Worm (Caenorhabditis elegans) whole organism, L2 larva: ENCODE data around the gene ctsa-3.2.

Source experiments
- C34F6.9 ChIP-seq: fragments of 150-350 bp; optimal IDR thresholded peaks from 2 replicates; lab custom pipeline; 2014; ENCODE audit warnings: missing biosample characterization, missing genetic modification characterization
- F13H6.1 ChIP-seq: sonication (generic microtip); optimal IDR thresholded peaks from 2 replicates; lab custom pipeline; 2016; ENCODE audit warnings: missing genetic modification characterization, missing compliant biosample characterization
- R02D3.7 ChIP-seq: fragments of 150-350 bp; optimal IDR thresholded peaks from 2 replicates; lab custom pipeline; 2014; ENCODE audit warnings: missing biosample characterization, missing genetic modification characterization
- ZK546.5 ChIP-seq: sonication (generic microtip); optimal IDR thresholded peaks from 2 replicates; lab custom pipeline; 2017; ENCODE audit warnings: missing biosample characterization, missing genetic modification characterization
- alr-1 ChIP-seq: fragments of 150-350 bp; optimal IDR thresholded peaks from 2 replicates; lab custom pipeline; 2014; ENCODE audit warnings: missing biosample characterization, missing genetic modification characterization
- aly-2 ChIP-seq: fragments of 150-350 bp; optimal IDR thresholded peaks from 2 replicates; lab custom pipeline; 2014; ENCODE audit warnings: missing biosample characterization, missing genetic modification characterization
- ama-1 ChIP-seq: fragments of 150-350 bp; optimal IDR thresholded peaks from 2 replicates; lab custom pipeline; 2018; ENCODE audit warnings: inconsistent platforms
- ceh-16 ChIP-seq: fragments of 150-350 bp; optimal IDR thresholded peaks from 2 replicates; lab custom pipeline; 2014; ENCODE audit warnings: missing biosample characterization, missing genetic modification characterization
- crh-2 ChIP-seq: sonication (generic microtip); optimal IDR thresholded peaks from 2 replicates; lab custom pipeline; 2017; ENCODE audit warnings: missing biosample characterization, missing genetic modification characterization
- elt-1 ChIP-seq: fragments of 150-350 bp; optimal IDR thresholded peaks from 2 replicates; lab custom pipeline; 2014; ENCODE audit warnings: missing biosample characterization, missing genetic modification characterization
- elt-3 ChIP-seq: sonication (generic microtip); optimal IDR thresholded peaks from 2 replicates; lab custom pipeline; 2017; ENCODE audit warnings: missing biosample characterization, missing genetic modification characterization
- lin-11 ChIP-seq: fragments of 150-350 bp; sonication (generic microtip); optimal IDR thresholded peaks from 2 replicates; lab custom pipeline; 2014; ENCODE audit warnings: missing biosample characterization, missing genetic modification characterization, inconsistent platforms, mixed read lengths
- lin-13 ChIP-seq: fragments of 150-350 bp; optimal IDR thresholded peaks from 2 replicates; lab custom pipeline; 2014; ENCODE audit warnings: missing biosample characterization, missing genetic modification reagents, missing genetic modification characterization
- lin-39 ChIP-seq: fragments of 150-350 bp; optimal IDR thresholded peaks from 2 replicates; lab custom pipeline; 2014; ENCODE audit warnings: missing biosample characterization, missing genetic modification reagents, missing genetic modification characterization
- lsy-2 ChIP-seq, 2 experiments: fragments of 150-350 bp in 1 of 2; sonication (generic microtip) in 1 of 2; optimal IDR thresholded peaks; 2 replicates each; lab custom pipeline; 2014 to 2017; ENCODE audit warnings: missing biosample characterization in 2 of 2, missing genetic modification characterization in 2 of 2
- mbf-1 ChIP-seq: sonication (generic microtip); optimal IDR thresholded peaks from 2 replicates; lab custom pipeline; 2017; ENCODE audit warnings: missing biosample characterization, missing genetic modification characterization
- nhr-11 ChIP-seq: fragments of 150-350 bp; optimal IDR thresholded peaks from 2 replicates; lab custom pipeline; 2014; ENCODE audit warnings: missing biosample characterization, missing genetic modification characterization
- nhr-12 ChIP-seq: fragments of 150-350 bp; optimal IDR thresholded peaks from 2 replicates; lab custom pipeline; 2014; ENCODE audit warnings: missing biosample characterization, missing genetic modification characterization
- nhr-129 ChIP-seq: fragments of 150-350 bp; optimal IDR thresholded peaks from 2 replicates; lab custom pipeline; 2014; ENCODE audit warnings: missing biosample characterization, missing genetic modification characterization
- nhr-23 ChIP-seq: fragments of 150-350 bp; optimal IDR thresholded peaks from 2 replicates; lab custom pipeline; 2014; ENCODE audit warnings: missing biosample characterization, missing genetic modification reagents, missing genetic modification characterization
- nhr-237 ChIP-seq: fragments of 150-350 bp; optimal IDR thresholded peaks from 2 replicates; lab custom pipeline; 2014; ENCODE audit warnings: missing biosample characterization, missing genetic modification characterization
- nhr-25 ChIP-seq: fragments of 150-350 bp; sonication (generic microtip); optimal IDR thresholded peaks from 3 replicates; lab custom pipeline; 2014; ENCODE audit warnings: missing biosample characterization, missing genetic modification characterization
- nhr-6 ChIP-seq: fragments of 150-350 bp; optimal IDR thresholded peaks from 2 replicates; lab custom pipeline; 2014; ENCODE audit warnings: missing biosample characterization, missing genetic modification characterization
- nhr-77 ChIP-seq: fragments of 150-350 bp; optimal IDR thresholded peaks from 2 replicates; lab custom pipeline; 2014; ENCODE audit warnings: missing biosample characterization, missing genetic modification characterization
- peb-1 ChIP-seq: fragments of 150-350 bp; optimal IDR thresholded peaks from 2 replicates; lab custom pipeline; 2014; ENCODE audit warnings: missing biosample characterization, missing genetic modification characterization
- sem-4 ChIP-seq: fragments of 150-350 bp; optimal IDR thresholded peaks from 2 replicates; lab custom pipeline; 2014; ENCODE audit warnings: missing biosample characterization, missing genetic modification reagents, missing genetic modification characterization
- skn-1 ChIP-seq: sonication (generic microtip); optimal IDR thresholded peaks from 2 replicates; lab custom pipeline; 2017; ENCODE audit warnings: missing biosample characterization, missing genetic modification characterization
- sma-3 ChIP-seq: sonication (generic microtip); optimal IDR thresholded peaks from 2 replicates; lab custom pipeline; 2016; ENCODE audit warnings: missing genetic modification reagents, missing genetic modification characterization, missing compliant biosample characterization
- sma-9 ChIP-seq, 2 experiments: fragments of 150-350 bp in 1 of 2; sonication (generic microtip) in 1 of 2; optimal IDR thresholded peaks; 2 replicates each; lab custom pipeline; 2014 to 2016; ENCODE audit warnings: missing genetic modification characterization in 2 of 2, mild to moderate bottlenecking in 1 of 2, missing biosample characterization in 1 of 2, missing compliant biosample characterization in 1 of 2, missing genetic modification reagents in 1 of 2, moderate library complexity in 1 of 2
- unc-62 ChIP-seq: fragments of 150-350 bp; optimal IDR thresholded peaks from 2 replicates; lab custom pipeline; 2014; ENCODE audit warnings: missing biosample characterization, missing genetic modification reagents, missing genetic modification characterization
- ztf-1 ChIP-seq: fragments of 200-800 bp; sonication (Bioruptor generic); conservative IDR thresholded peaks from 2 replicates; pipeline ENCODE4 v1.3.6; 2022; ENCODE audit warnings: missing genetic modification characterization, missing compliant biosample characterization
- ztf-11 ChIP-seq: sonication (generic microtip); optimal IDR thresholded peaks from 2 replicates; lab custom pipeline; 2017; ENCODE audit warnings: missing biosample characterization, missing genetic modification characterization
- ztf-4 ChIP-seq: fragments of 150-350 bp; optimal IDR thresholded peaks from 2 replicates; lab custom pipeline; 2014; ENCODE audit warnings: missing biosample characterization, missing genetic modification characterization

Gene ctsa-3.2

DNA sequence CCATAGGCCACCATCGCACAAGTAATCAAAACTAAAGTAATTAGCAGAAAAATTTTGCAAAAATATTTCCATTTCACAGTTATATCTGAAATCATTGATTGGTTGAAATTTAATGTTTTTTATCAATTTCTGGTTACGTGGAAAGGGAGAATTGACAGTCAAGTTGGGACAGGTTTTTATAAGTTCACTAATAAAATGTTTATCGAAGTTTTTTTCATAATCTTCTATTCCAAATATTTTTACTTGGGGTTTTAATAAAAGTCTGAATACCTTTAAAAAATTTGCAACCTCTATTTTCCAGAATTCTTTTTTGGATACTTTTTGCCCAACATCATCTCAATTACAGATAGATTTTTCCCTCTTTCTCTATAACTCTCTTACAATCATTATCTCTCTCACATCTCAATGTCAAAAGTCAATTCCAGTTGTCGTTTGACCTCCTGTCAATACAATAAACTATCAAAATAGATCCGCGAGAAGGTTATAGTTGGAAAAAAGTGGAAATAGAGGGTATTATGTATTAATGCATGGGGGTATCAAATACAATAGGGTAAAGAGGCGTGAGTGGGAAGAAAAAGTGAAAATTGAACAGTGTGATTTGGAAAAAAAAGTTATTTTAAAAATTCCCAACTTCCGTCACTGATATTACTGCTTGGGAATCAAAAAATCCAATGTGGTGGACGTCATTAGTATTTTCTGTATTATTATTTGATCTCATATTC, at the start of gene ctsa-3.2, which contains the start of gene chil-2:
Gene ctsa-3.2 (plus strand): TSS at position 672 of the 722 bp plus-strand sequence.
Gene chil-2 (minus strand): TSS at position 101 of the 722 bp plus-strand sequence.
- TF ChIP-seq ztf-1 (GFP tag; lab: Robert Waterston, UW) (no peak), nhr-25 (tag; lab: Kevin White, UChicago) (no peak), ama-1 (no peak), nhr-129 (no peak), nhr-6 (tag; lab: Kevin White, UChicago) (no peak), unc-62 (no peak), lin-11 (tag; lab: Kevin White, UChicago) (no peak), lin-39 (tag; lab: Kevin White, UChicago) (no peak), skn-1 (tag; lab: Kevin White, UChicago) (no peak), nhr-77 (tag; lab: Kevin White, UChicago) (no peak)

DNA sequence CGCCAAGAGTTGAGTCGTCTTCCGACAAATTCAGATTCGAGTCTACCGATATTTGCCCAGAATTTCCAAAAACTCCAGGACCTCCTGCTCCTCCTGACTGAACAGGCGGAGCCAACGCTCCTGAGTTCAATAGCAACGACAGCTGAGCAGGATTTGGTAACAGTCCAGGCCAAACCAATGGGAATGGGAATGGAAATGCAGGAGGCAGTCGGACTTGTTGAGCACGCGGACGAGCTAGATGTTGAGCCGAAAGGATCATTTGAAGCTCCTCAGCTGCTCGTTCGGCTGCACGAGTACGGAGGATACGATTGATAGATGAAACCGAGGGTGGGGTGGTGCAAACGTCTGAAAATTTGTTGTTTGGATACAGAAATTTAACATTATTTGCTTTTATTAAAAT, 48.0 kb upstream of the ctsa-3.2 start:
- TF ChIP-seq peb-1 (tag; lab: Kevin White, UChicago) (no peak), ztf-1 (GFP tag; lab: Robert Waterston, UW) (no peak), sma-3 (GFP tag; lab: Kevin White, UChicago) (no peak), elt-3 (tag; lab: Kevin White, UChicago) (no peak), unc-62 (no peak), ZK546.5 (no peak), aly-2 (tag; lab: Kevin White, UChicago) (no peak), ztf-11 (tag; lab: Kevin White, UChicago) (no peak), nhr-237 (tag; lab: Kevin White, UChicago) (no peak), nhr-6 (tag; lab: Kevin White, UChicago) (no peak), skn-1 (tag; lab: Kevin White, UChicago) (no peak), sem-4 (tag; lab: Kevin White, UChicago) (no peak), alr-1 (tag; lab: Kevin White, UChicago) (no peak), ama-1 (no peak)
- TF ChIP-seq, all 48 proteins: peak for 0

DNA sequence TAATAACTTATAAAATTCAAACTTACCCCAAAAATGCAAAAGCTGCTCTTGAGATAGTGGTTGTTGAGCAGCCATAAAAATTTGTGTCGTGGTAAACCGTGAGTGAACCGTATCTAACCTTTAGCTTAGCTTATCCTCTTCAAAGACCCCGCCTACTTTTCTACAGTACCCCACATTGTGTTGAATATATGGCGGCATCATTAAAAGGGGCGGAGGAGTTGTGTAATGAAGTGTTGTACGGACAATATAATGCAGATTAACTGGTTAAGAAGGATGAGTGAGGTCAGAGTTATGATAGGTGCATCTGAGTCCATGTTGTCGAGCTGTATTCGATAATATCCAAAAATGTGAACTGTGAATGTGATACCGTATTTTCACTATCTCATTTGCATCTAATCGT, 47.1 kb upstream of the ctsa-3.2 start, which contains the start of gene eyg-1:
Gene eyg-1 (minus strand): TSS at position 101 of the 400 bp plus-strand sequence.
- TF ChIP-seq nhr-129: no peak
- TF ChIP-seq lin-11 (tag; lab: Kevin White, UChicago): no peak
- TF ChIP-seq, all 48 proteins: peak for 0

ce11 chrII:9828502-9828901, 46.5 kb upstream of the ctsa-3.2 start:
- TF ChIP-seq mbf-1 (tag; lab: Kevin White, UChicago) (no peak), nhr-11 (tag; lab: Kevin White, UChicago) (no peak), ama-1 (no peak), crh-2 (no peak), sma-9 (GFP tag; optimal IDR thresholded peaks at IDR 0.05; lab: Kevin White, UChicago) (no peak), sma-9 (tag; optimal IDR thresholded peaks at IDR 0.05; lab: Kevin White, UChicago) (no peak), nhr-6 (tag; lab: Kevin White, UChicago) (no peak), lin-13 (GFP tag; lab: Kevin White, UChicago) (no peak), skn-1 (tag; lab: Kevin White, UChicago) (no peak), unc-62 (no peak), elt-3 (tag; lab: Kevin White, UChicago) (no peak), R02D3.7 (tag; lab: Kevin White, UChicago) (no peak)

DNA sequence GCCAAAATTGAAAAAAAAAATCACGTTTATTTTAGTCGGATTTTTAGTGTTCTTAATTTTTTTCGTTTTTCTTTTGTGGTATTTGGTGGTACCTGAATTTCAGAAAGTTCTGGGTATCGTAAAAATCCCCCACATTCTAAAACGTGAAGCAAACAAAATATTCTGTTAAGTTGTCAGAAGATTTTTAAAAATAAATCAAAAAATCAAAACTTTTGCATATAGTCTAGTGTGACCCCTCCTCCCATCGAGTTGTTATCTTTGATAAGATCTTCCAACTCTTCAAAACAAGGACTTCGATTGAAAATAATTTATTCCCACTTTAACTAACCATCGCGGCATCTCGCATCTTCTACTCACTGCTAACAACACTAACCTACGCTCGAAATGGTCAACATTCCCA, 45.9 kb upstream of the ctsa-3.2 start, which contains the start of gene ZK938.1:
Gene ZK938.1 (plus strand): TSS at position 301 of the 400 bp plus-strand sequence.
- no peak for TF ChIP-seq elt-1 (tag; lab: Kevin White, UChicago)
- no peak for TF ChIP-seq ceh-16 (tag; lab: Kevin White, UChicago)
- TF ChIP-seq lsy-2 (tag; optimal IDR thresholded peaks at IDR 0.05; lab: Kevin White, UChicago): no peak
- no peak for TF ChIP-seq nhr-12 (tag; lab: Kevin White, UChicago)
- no peak for TF ChIP-seq nhr-6 (tag; lab: Kevin White, UChicago)
- no peak for TF ChIP-seq elt-3 (tag; lab: Kevin White, UChicago)
- TF ChIP-seq F13H6.1 (tag; lab: Kevin White, UChicago): no peak
- TF ChIP-seq lin-13 (GFP tag; lab: Kevin White, UChicago): no peak
- TF ChIP-seq skn-1 (tag; lab: Kevin White, UChicago): no peak
- no peak for TF ChIP-seq C34F6.9 (tag; lab: Kevin White, UChicago)
- no peak for TF ChIP-seq ztf-1 (GFP tag; lab: Robert Waterston, UW)
- TF ChIP-seq nhr-11 (tag; lab: Kevin White, UChicago): no peak
- TF ChIP-seq R02D3.7 (tag; lab: Kevin White, UChicago): no peak
- no peak for TF ChIP-seq mbf-1 (tag; lab: Kevin White, UChicago)
- no peak for TF ChIP-seq nhr-23 (tag; lab: Kevin White, UChicago)
- no peak for TF ChIP-seq ztf-4 (tag; lab: Kevin White, UChicago)
